Worm (Caenorhabditis elegans) whole organism, L1 larva: ENCODE measurements around the gene sru-6.

Source experiments
- dpl-1 ChIP-seq, 3 experiments: fragments of 150-350 bp in 2 of 3; sonication (generic microtip) in 1 of 3; optimal IDR thresholded peaks; 2 replicates each; lab custom pipeline; 2014 to 2017; ENCODE audit warnings: missing biosample characterization in 3 of 3, missing genetic modification characterization in 3 of 3, missing genetic modification reagents in 3 of 3
- fkh-10 ChIP-seq: sonication (generic microtip); optimal IDR thresholded peaks from 2 replicates; lab custom pipeline; 2017; ENCODE audit warnings: missing biosample characterization, missing genetic modification reagents, missing genetic modification characterization
- lin-35 ChIP-seq, 2 experiments: fragments of 150-350 bp; optimal IDR thresholded peaks; 2 replicates each; lab custom pipeline; 2014; ENCODE audit warnings: missing biosample characterization in 2 of 2, missing genetic modification characterization in 2 of 2, missing genetic modification reagents in 2 of 2
- lin-39 ChIP-seq: fragments of 150-350 bp; optimal IDR thresholded peaks from 2 replicates; lab custom pipeline; 2014; ENCODE audit warnings: missing biosample characterization, missing genetic modification reagents, missing genetic modification characterization
- nhr-28 ChIP-seq: fragments of 150-350 bp; optimal IDR thresholded peaks from 2 replicates; lab custom pipeline; 2014; ENCODE audit warnings: missing biosample characterization, missing genetic modification characterization
- pqm-1 ChIP-seq: sonication (generic microtip); optimal IDR thresholded peaks from 3 replicates; lab custom pipeline; 2017; ENCODE audit warnings: missing biosample characterization, missing genetic modification characterization
- skn-1 ChIP-seq: fragments of 150-350 bp; optimal IDR thresholded peaks from 2 replicates; lab custom pipeline; 2014; ENCODE audit warnings: missing biosample characterization, missing genetic modification characterization
- snpc-4 ChIP-seq: fragments of 150-350 bp; optimal IDR thresholded peaks from 2 replicates; lab custom pipeline; 2014; ENCODE audit warnings: missing biosample characterization, missing genetic modification characterization
- ztf-11 ChIP-seq, 2 experiments: sonication (generic microtip); optimal IDR thresholded peaks; 2 replicates each; lab custom pipeline; 2016 to 2017; ENCODE audit warnings: missing genetic modification characterization in 2 of 2, missing biosample characterization in 1 of 2, missing compliant biosample characterization in 1 of 2

- TF ChIP-seq pqm-1 (tag; lab: Kevin White, UChicago) (no peak), lin-39 (no peak), fkh-10 (GFP tag; lab: Kevin White, UChicago) (no peak), lin-35 (GFP tag; optimal IDR thresholded peaks at IDR 0.05; lab: Kevin White, UChicago) (no peak), ztf-11 (tag; optimal IDR thresholded peaks at IDR 0.05; lab: Kevin White, UChicago) (no peak), snpc-4 (no peak), dpl-1 (GFP tag; optimal IDR thresholded peaks at IDR 0.05; lab: Kevin White, UChicago) (no peak), skn-1 (tag; lab: Kevin White, UChicago) (no peak), nhr-28 (tag; lab: Kevin White, UChicago) (no peak)
Measured at ce11 chrIV:9486779-9487178, 3.6 kb upstream of the sru-6 start.
